Fruit fly (Drosophila melanogaster) whole organism, prepupa: Measurements from ENCODE around the gene CG13898.

Source experiments
- Blimp-1 ChIP-seq: fragments of 200-800 bp; sonication (Bioruptor generic); optimal IDR thresholded peaks from 3 replicates; lab custom pipeline; 2017; ENCODE audit warnings: missing biosample characterization, missing genetic modification characterization, mild to moderate bottlenecking, moderate library complexity, missing genetic modification reagents
- CG10669 ChIP-seq: fragments of 200-800 bp; sonication (Bioruptor generic); optimal IDR thresholded peaks from 3 replicates; lab custom pipeline; 2018; ENCODE audit warnings: missing biosample characterization, mild to moderate bottlenecking, missing genetic modification characterization, moderate library complexity
- CG11294 ChIP-seq: fragments of 200-800 bp; sonication (Bioruptor generic); IDR thresholded peaks from 2 replicates; pipeline ENCODE4 v1.3.6; 2022; ENCODE audit warnings: missing biosample characterization, missing genetic modification characterization
- CG1621 ChIP-seq: fragments of 200-800 bp; sonication (Bioruptor generic); optimal IDR thresholded peaks from 3 replicates; lab custom pipeline; 2018; ENCODE audit warnings: missing biosample characterization, mild to moderate bottlenecking, missing genetic modification characterization
- CG16779 ChIP-seq: fragments of 200-800 bp; sonication (Bioruptor generic); optimal IDR thresholded peaks from 3 replicates; lab custom pipeline; 2017; ENCODE audit warnings: missing biosample characterization, mild to moderate bottlenecking, missing genetic modification characterization
- CG3032 ChIP-seq: fragments of 200-800 bp; optimal IDR thresholded peaks from 2 replicates; lab custom pipeline; 2019; ENCODE audit warnings: missing biosample characterization, mild to moderate bottlenecking, missing genetic modification characterization, moderate library complexity
- CG32006 ChIP-seq: fragments of 200-800 bp; sonication (Bioruptor generic); optimal IDR thresholded peaks from 3 replicates; lab custom pipeline; 2017; ENCODE audit warnings: missing biosample characterization, mild to moderate bottlenecking, missing genetic modification characterization
- CG34406 ChIP-seq: fragments of 200-800 bp; sonication (Bioruptor generic); optimal IDR thresholded peaks from 3 replicates; lab custom pipeline; 2016; ENCODE audit warnings: missing biosample characterization, missing genetic modification characterization
- CG3919 ChIP-seq: fragments of 200-800 bp; sonication (Bioruptor generic); optimal IDR thresholded peaks from 3 replicates; lab custom pipeline; 2016; ENCODE audit warnings: missing biosample characterization, missing genetic modification characterization
- CG4318 ChIP-seq: fragments of 200-800 bp; sonication (Bioruptor generic); optimal IDR thresholded peaks from 3 replicates; lab custom pipeline; 2017; ENCODE audit warnings: missing biosample characterization, mild to moderate bottlenecking, missing genetic modification characterization
- CG6792 ChIP-seq: fragments of 200-800 bp; sonication (Bioruptor generic); optimal IDR thresholded peaks from 3 replicates; lab custom pipeline; 2016; ENCODE audit warnings: missing biosample characterization, missing genetic modification characterization
- CG6808 ChIP-seq: fragments of 200-800 bp; sonication (Bioruptor generic); optimal IDR thresholded peaks from 3 replicates; lab custom pipeline; 2017; ENCODE audit warnings: missing biosample characterization, missing genetic modification characterization, mild to moderate bottlenecking, moderate library complexity, missing genetic modification reagents
- CG6854 ChIP-seq: fragments of 200-800 bp; sonication (Bioruptor generic); optimal IDR thresholded peaks from 2 replicates; lab custom pipeline; 2017; ENCODE audit warnings: missing biosample characterization, mild to moderate bottlenecking, missing genetic modification characterization
- CG8119 ChIP-seq: fragments of 200-800 bp; sonication (Bioruptor generic); IDR thresholded peaks from 3 replicates; pipeline ENCODE4 v1.3.6; 2022; ENCODE audit warnings: missing biosample characterization, missing genetic modification characterization
- CG8319 ChIP-seq: fragments of 200-800 bp; sonication (Bioruptor generic); optimal IDR thresholded peaks from 3 replicates; lab custom pipeline; 2016; ENCODE audit warnings: missing biosample characterization, missing genetic modification characterization
- CG8632 ChIP-seq: fragments of 200-800 bp; sonication (Bioruptor generic); optimal IDR thresholded peaks from 3 replicates; lab custom pipeline; 2016; ENCODE audit warnings: missing biosample characterization, missing genetic modification characterization
- CG9139 ChIP-seq: fragments of 200-800 bp; sonication (Bioruptor generic); optimal IDR thresholded peaks from 3 replicates; lab custom pipeline; 2017; ENCODE audit warnings: missing biosample characterization, mild to moderate bottlenecking, missing genetic modification characterization
- Eip78C ChIP-seq: fragments of 200-800 bp; sonication (Bioruptor generic); peaks from one replicate; lab custom pipeline; 2016; ENCODE audit warnings: missing biosample characterization, missing genetic modification characterization
- Eip93F ChIP-seq: fragments of 200-800 bp; sonication (Bioruptor generic); optimal IDR thresholded peaks from 2 replicates; lab custom pipeline; 2016; ENCODE audit warnings: missing biosample characterization, mild to moderate bottlenecking, missing genetic modification characterization
- Ets21C ChIP-seq: fragments of 200-800 bp; sonication (Bioruptor generic); optimal IDR thresholded peaks from 3 replicates; lab custom pipeline; 2016; ENCODE audit warnings: missing biosample characterization, missing genetic modification characterization
- Ets96B ChIP-seq: fragments of 200-800 bp; optimal IDR thresholded peaks from 2 replicates; lab custom pipeline; 2019; ENCODE audit warnings: missing biosample characterization, mild to moderate bottlenecking, missing genetic modification characterization, moderate library complexity
- Gug ChIP-seq: fragments of 200-800 bp; sonication (Bioruptor generic); IDR thresholded peaks from 2 replicates; pipeline ENCODE4 v1.3.6; 2022; ENCODE audit warnings: missing biosample characterization, missing genetic modification characterization
- Hr38 ChIP-seq: sonication (Bioruptor generic); optimal IDR thresholded peaks from 2 replicates; lab custom pipeline; 2016; ENCODE audit warnings: missing biosample characterization, missing genetic modification characterization
- Hr39 ChIP-seq: fragments of 200-800 bp; sonication (Bioruptor generic); optimal IDR thresholded peaks from 2 replicates; lab custom pipeline; 2016; ENCODE audit warnings: missing biosample characterization, missing genetic modification characterization
- Lpt ChIP-seq: fragments of 200-800 bp; sonication (Bioruptor generic); optimal IDR thresholded peaks from 3 replicates; lab custom pipeline; 2016; ENCODE audit warnings: missing biosample characterization, missing genetic modification characterization
- OdsH ChIP-seq: fragments of 200-800 bp; sonication (Bioruptor generic); optimal IDR thresholded peaks from 3 replicates; lab custom pipeline; 2016; ENCODE audit warnings: missing biosample characterization, missing genetic modification characterization
- Smox ChIP-seq: fragments of 200-800 bp; sonication (Bioruptor generic); optimal IDR thresholded peaks from 3 replicates; lab custom pipeline; 2016; ENCODE audit warnings: missing biosample characterization, missing genetic modification characterization
- Sox102F ChIP-seq: fragments of 200-800 bp; sonication (Bioruptor generic); optimal IDR thresholded peaks from 2 replicates; lab custom pipeline; 2016; ENCODE audit warnings: missing biosample characterization, mild to moderate bottlenecking, missing genetic modification characterization
- Sox15 ChIP-seq: fragments of 200-800 bp; sonication (Bioruptor generic); optimal IDR thresholded peaks from 3 replicates; lab custom pipeline; 2016; ENCODE audit warnings: missing biosample characterization, missing genetic modification characterization
- acj6 ChIP-seq: fragments of 200-800 bp; sonication (Bioruptor generic); optimal IDR thresholded peaks from 3 replicates; lab custom pipeline; 2016; ENCODE audit warnings: missing biosample characterization, missing genetic modification characterization
- dac ChIP-seq: fragments of 200-800 bp; sonication (Bioruptor generic); optimal IDR thresholded peaks from 2 replicates; lab custom pipeline; 2017; ENCODE audit warnings: missing biosample characterization, mild to moderate bottlenecking, missing genetic modification characterization
- dsx ChIP-seq: fragments of 200-800 bp; optimal IDR thresholded peaks from 3 replicates; lab custom pipeline; 2019; ENCODE audit warnings: missing biosample characterization, mild to moderate bottlenecking, missing genetic modification characterization, moderate library complexity; ENCODE audit not compliant: poor library complexity, severe bottlenecking
- eg ChIP-seq: fragments of 200-800 bp; sonication (Bioruptor generic); IDR thresholded peaks from 3 replicates; pipeline ENCODE4 v1.3.6; 2022; ENCODE audit warnings: missing biosample characterization, missing genetic modification characterization
- esn ChIP-seq: fragments of 200-800 bp; sonication (Bioruptor generic); optimal IDR thresholded peaks from 2 replicates; lab custom pipeline; 2016; ENCODE audit warnings: missing biosample characterization, mild to moderate bottlenecking, missing genetic modification characterization, moderate library complexity
- fd59A ChIP-seq: fragments of 200-800 bp; sonication (Bioruptor generic); optimal IDR thresholded peaks from 2 replicates; lab custom pipeline; 2017; ENCODE audit warnings: missing biosample characterization, mild to moderate bottlenecking, missing genetic modification characterization, missing genetic modification reagents
- fd85E ChIP-seq: fragments of 200-800 bp; sonication (Bioruptor generic); optimal IDR thresholded peaks from 3 replicates; lab custom pipeline; 2016; ENCODE audit warnings: missing biosample characterization, missing genetic modification characterization
- fkh ChIP-seq: fragments of 200-800 bp; sonication (Bioruptor generic); optimal IDR thresholded peaks from 3 replicates; lab custom pipeline; 2017; ENCODE audit warnings: missing biosample characterization, mild to moderate bottlenecking, missing genetic modification characterization, moderate library complexity
- net ChIP-seq: fragments of 200-800 bp; sonication (Bioruptor generic); optimal IDR thresholded peaks from 3 replicates; lab custom pipeline; 2016; ENCODE audit warnings: missing biosample characterization, missing genetic modification characterization
- pdm3 ChIP-seq: fragments of 200-800 bp; sonication (Bioruptor generic); optimal IDR thresholded peaks from 3 replicates; lab custom pipeline; 2016; ENCODE audit warnings: missing biosample characterization, missing genetic modification characterization
- salr ChIP-seq, 2 experiments: fragments of 200-800 bp; sonication (Bioruptor generic); optimal IDR thresholded peaks; 3 replicates each; lab custom pipeline; 2016 to 2018; ENCODE audit warnings: missing biosample characterization in 2 of 2, missing genetic modification characterization in 2 of 2, mild to moderate bottlenecking in 1 of 2
- ss ChIP-seq, 2 experiments: fragments of 200-800 bp; sonication (Bioruptor generic); optimal IDR thresholded peaks; 2 replicates in 1 of 2; 3 replicates in 1 of 2; lab custom pipeline; 2017 to 2018; ENCODE audit warnings: mild to moderate bottlenecking in 2 of 2, missing biosample characterization in 2 of 2, missing genetic modification characterization in 2 of 2, moderate library complexity in 1 of 2
- svp ChIP-seq: fragments of 200-800 bp; sonication (Bioruptor generic); peaks from one replicate; lab custom pipeline; 2016; ENCODE audit warnings: missing biosample characterization, missing genetic modification characterization
- topi ChIP-seq: fragments of 200-800 bp; sonication (Bioruptor generic); optimal IDR thresholded peaks from 3 replicates; lab custom pipeline; 2016; ENCODE audit warnings: missing biosample characterization, missing genetic modification characterization
- vri ChIP-seq: fragments of 200-800 bp; sonication (Bioruptor generic); optimal IDR thresholded peaks from 3 replicates; lab custom pipeline; 2016; ENCODE audit warnings: missing biosample characterization, mild to moderate bottlenecking, missing genetic modification characterization

The CG13898 gene

dm6 chr3L:775053-775355 lies 28.8 kb downstream of the CG13898 start (continued):
- no peak for TF ChIP-seq Blimp-1
- no peak for TF ChIP-seq CG6808 (GFP tag; lab: Kevin White, UChicago)
- no peak for TF ChIP-seq Eip93F (GFP tag; lab: Kevin White, UChicago)
- peak; percentile 45 for TF ChIP-seq pdm3 (GFP tag; lab: Kevin White, UChicago)
- no peak for TF ChIP-seq CG8632 (GFP tag; lab: Kevin White, UChicago)
- TF ChIP-seq Ets96B (tag; lab: Kevin White, UChicago), result peak; percentile 36
- peak; percentile 75 for TF ChIP-seq Gug (GFP tag; lab: Robert Waterston, UW)
- TF ChIP-seq CG3032 (tag; lab: Kevin White, UChicago), result peak; percentile 32
- TF ChIP-seq Eip78C (GFP tag; lab: Kevin White, UChicago), result peak; percentile 80
- peak; percentile 71 for TF ChIP-seq CG11294 (GFP tag; lab: Robert Waterston, UW)
- TF ChIP-seq vri (GFP tag; lab: Kevin White, UChicago), result no peak
- no peak for TF ChIP-seq fd59A (GFP tag; lab: Kevin White, UChicago)
- no peak for TF ChIP-seq CG6792
- TF ChIP-seq CG4318 (GFP tag; lab: Kevin White, UChicago), result peak; percentile 49
- peak; percentile 19 for TF ChIP-seq dac
- no peak for TF ChIP-seq esn (GFP tag; lab: Kevin White, UChicago)
- TF ChIP-seq Hr38, result no peak
- TF ChIP-seq Hr39, result no peak

- no peak for TF ChIP-seq Ets21C (GFP tag; lab: Kevin White, UChicago)
- TF ChIP-seq Eip78C (GFP tag; lab: Kevin White, UChicago), result peak; percentile 5
- peak; percentile 69 for TF ChIP-seq svp (GFP tag; lab: Kevin White, UChicago)
- TF ChIP-seq fkh (GFP tag; lab: Kevin White, UChicago), result peak; percentile 46
- TF ChIP-seq vri (GFP tag; lab: Kevin White, UChicago), result peak; percentile 5
- peak; percentile 14 for TF ChIP-seq CG6854
Observed at dm6 chr3L:774209-775052, 29.4 kb downstream of the CG13898 start.

DNA sequence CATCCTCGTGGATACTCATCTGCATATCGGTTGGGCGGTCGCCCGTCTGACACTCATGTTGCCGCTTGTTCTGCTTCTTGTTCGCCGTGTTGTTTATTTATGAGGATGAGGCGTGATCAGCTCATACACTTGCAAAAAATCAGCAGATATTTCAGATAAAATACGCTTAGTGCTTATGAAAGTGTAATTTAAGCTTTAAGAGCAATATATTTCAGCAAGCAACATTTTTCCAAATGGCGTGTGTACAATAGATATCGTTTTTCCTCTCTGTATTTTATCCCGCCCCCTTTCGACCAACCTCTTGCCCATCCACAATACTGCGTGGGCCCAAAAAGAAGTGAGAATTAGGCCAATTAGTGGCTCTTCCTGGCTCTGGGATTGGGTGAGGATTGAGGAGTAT lies 31.7 kb downstream of the CG13898 start:
- TF ChIP-seq acj6 (GFP tag; lab: Kevin White, UChicago), result peak; percentile 49
- peak; percentile 41 for TF ChIP-seq Blimp-1
- TF ChIP-seq CG9139 (GFP tag; lab: Kevin White, UChicago), result no peak
- no peak for TF ChIP-seq Hr38
- TF ChIP-seq net (GFP tag; lab: Kevin White, UChicago), result no peak
- TF ChIP-seq CG8119 (GFP tag; lab: Robert Waterston, UW), result peak; percentile 42; the same call in 1 of the 3 replicates
- no peak for TF ChIP-seq dac
- TF ChIP-seq CG32006 (GFP tag; lab: Kevin White, UChicago), result peak; percentile 53
- peak in 1 of 2 experiments; percentile 22 for TF ChIP-seq ss (GFP tag; optimal IDR thresholded peaks at IDR 0.05; lab: Kevin White, UChicago)
- peak; percentile 1 for TF ChIP-seq Sox15 (GFP tag; lab: Kevin White, UChicago)
- peak; percentile 49 for TF ChIP-seq CG6808 (GFP tag; lab: Kevin White, UChicago)
- 0 out of 2 replicates have a peak, but pooled peaks have one; percentile 12 for TF ChIP-seq Gug (GFP tag; lab: Robert Waterston, UW)
- peak; percentile 82 for TF ChIP-seq Eip78C (GFP tag; lab: Kevin White, UChicago)
- peak; percentile 47 for TF ChIP-seq OdsH (GFP tag; lab: Kevin White, UChicago)
- no peak for TF ChIP-seq CG16779 (tag; lab: Kevin White, UChicago)
- TF ChIP-seq CG3919 (GFP tag; lab: Kevin White, UChicago), result peak; percentile 65
- peak; percentile 49 for TF ChIP-seq CG8319 (GFP tag; lab: Kevin White, UChicago)
- TF ChIP-seq esn (GFP tag; lab: Kevin White, UChicago), result peak; percentile 70
- peak; percentile 53 for TF ChIP-seq Ets96B (tag; lab: Kevin White, UChicago)
- peak; percentile 24; the same call in 1 of the 3 replicates for TF ChIP-seq eg
- TF ChIP-seq Sox102F (GFP tag; lab: Kevin White, UChicago), result peak; percentile 71
- TF ChIP-seq fd85E (GFP tag; lab: Kevin White, UChicago), result no peak
- peak; percentile 60 for TF ChIP-seq CG6792
- TF ChIP-seq CG1621 (tag; lab: Kevin White, UChicago), result peak; percentile 43
- TF ChIP-seq Lpt (GFP tag; lab: Kevin White, UChicago), result peak; percentile 31
- no peak for TF ChIP-seq CG4318 (GFP tag; lab: Kevin White, UChicago)
- TF ChIP-seq Smox, result peak; percentile 69
- TF ChIP-seq CG34406 (GFP tag; lab: Kevin White, UChicago), result peak; percentile 36
- no peak for TF ChIP-seq salr (GFP tag; optimal IDR thresholded peaks at IDR 0.05; lab: Kevin White, UChicago)
- peak; percentile 72 for TF ChIP-seq Hr39
- TF ChIP-seq CG10669, result peak; percentile 46
- TF ChIP-seq pdm3 (GFP tag; lab: Kevin White, UChicago), result peak; percentile 38
- peak; percentile 62 for TF ChIP-seq topi (GFP tag; lab: Kevin White, UChicago)
- TF ChIP-seq CG6854, result no peak
- TF ChIP-seq dsx (GFP tag; lab: Kevin White, UChicago), result peak; percentile 2
- TF ChIP-seq Eip93F (GFP tag; lab: Kevin White, UChicago), result no peak
